Fruit fly (Drosophila melanogaster) whole organism, adult: Measurements from ENCODE around the gene TAF1B.

Source experiments
- CG7045 ChIP-seq: fragments of 200-800 bp; sonication (Bioruptor generic); optimal IDR thresholded peaks from 2 replicates; lab custom pipeline; 2017; ENCODE audit warnings: missing biosample characterization, mild to moderate bottlenecking, missing genetic modification characterization
- Crg-1 ChIP-seq: fragments of 200-800 bp; sonication (Bioruptor generic); optimal IDR thresholded peaks from 2 replicates; lab custom pipeline; 2016; ENCODE audit warnings: missing biosample characterization, missing genetic modification characterization

DNA sequence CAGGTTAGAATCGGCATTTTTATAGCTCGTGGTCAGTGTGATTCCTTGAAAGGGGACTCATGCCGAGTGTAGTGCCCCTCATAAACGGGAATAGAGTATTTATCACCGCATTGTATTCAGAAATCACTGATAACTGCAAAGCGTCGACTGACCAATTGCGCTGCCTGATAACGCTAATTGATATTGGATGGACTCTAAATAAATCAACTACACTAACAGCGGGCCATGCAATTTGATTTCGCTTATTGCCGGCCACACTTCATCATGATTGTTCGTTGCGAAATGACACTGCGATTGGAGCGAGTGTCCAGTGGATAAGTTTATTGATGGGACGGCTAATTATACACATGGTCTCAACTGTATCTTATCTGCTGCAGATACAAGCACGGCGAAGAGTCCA is 24.4 kb downstream of the TAF1B start:
- no peak for TF ChIP-seq Crg-1 (GFP tag; lab: Kevin White, UChicago)
- peak; percentile 31 for TF ChIP-seq CG7045
